Worm (Caenorhabditis elegans) whole organism, midembryonic: ENCODE results near the gene C50F7.9.

Source experiments
- T22C8.4 ChIP-seq: fragments of 200-800 bp; sonication (Bioruptor generic); IDR thresholded peaks from 2 replicates; pipeline ENCODE4 v1.3.6; 2022; ENCODE audit warnings: missing genetic modification characterization, missing compliant biosample characterization
- cog-1 ChIP-seq: sonication (generic microtip); optimal IDR thresholded peaks from 2 replicates; lab custom pipeline; 2016; ENCODE audit warnings: missing genetic modification characterization, missing compliant biosample characterization
- flt-1 ChIP-seq: fragments of 200-800 bp; sonication (Bioruptor generic); IDR thresholded peaks from 2 replicates; pipeline ENCODE4 v1.3.6; 2022; ENCODE audit warnings: missing genetic modification characterization, missing compliant biosample characterization
- klf-2 ChIP-seq: fragments of 200-800 bp; sonication (Bioruptor generic); conservative IDR thresholded peaks from 2 replicates; pipeline ENCODE4 v1.3.6; 2022; ENCODE audit warnings: missing genetic modification reagents, missing genetic modification characterization, missing compliant biosample characterization
- med-1 ChIP-seq: sonication (generic microtip); optimal IDR thresholded peaks from 2 replicates; lab custom pipeline; 2017; ENCODE audit warnings: missing genetic modification characterization, mild to moderate bottlenecking, missing compliant biosample characterization, antibody characterized with exemption, missing genetic modification reagents; ENCODE audit not compliant: insufficient read depth
- ref-1 ChIP-seq: fragments of 200-800 bp; sonication (Bioruptor generic); conservative IDR thresholded peaks from 2 replicates; pipeline ENCODE4 v1.3.6; 2022; ENCODE audit warnings: missing genetic modification reagents, missing genetic modification characterization, missing compliant biosample characterization
- tab-1 ChIP-seq: fragments of 200-800 bp; sonication (Bioruptor generic); IDR thresholded peaks from 2 replicates; pipeline ENCODE4 v1.3.6; 2022; ENCODE audit warnings: missing genetic modification characterization, missing compliant biosample characterization
- ztf-23 ChIP-seq: fragments of 200-800 bp; sonication (Bioruptor generic); IDR thresholded peaks from 2 replicates; pipeline ENCODE4 v1.3.6; 2022; ENCODE audit warnings: missing genetic modification reagents, missing genetic modification characterization, missing compliant biosample characterization
- ztf-29 ChIP-seq: fragments of 200-800 bp; sonication (Bioruptor generic); IDR thresholded peaks from 2 replicates; pipeline ENCODE4 v1.3.6; 2022; ENCODE audit warnings: missing genetic modification reagents, missing genetic modification characterization, missing compliant biosample characterization

C50F7.9 gene

ce11 chrIV:7692451-7692850, 39.4 kb downstream of the C50F7.9 start:
- TF ChIP-seq klf-2 (GFP tag; lab: Robert Waterston, UW) (no peak), tab-1 (GFP tag; lab: Robert Waterston, UW) (no peak), med-1 (no peak), ztf-23 (GFP tag; lab: Robert Waterston, UW) (no peak), cog-1 (tag; lab: Kevin White, UChicago) (no peak), flt-1 (no peak), ztf-29 (no peak), ref-1 (GFP tag; lab: Robert Waterston, UW) (no peak), T22C8.4 (GFP tag; lab: Robert Waterston, UW) (no peak)

DNA sequence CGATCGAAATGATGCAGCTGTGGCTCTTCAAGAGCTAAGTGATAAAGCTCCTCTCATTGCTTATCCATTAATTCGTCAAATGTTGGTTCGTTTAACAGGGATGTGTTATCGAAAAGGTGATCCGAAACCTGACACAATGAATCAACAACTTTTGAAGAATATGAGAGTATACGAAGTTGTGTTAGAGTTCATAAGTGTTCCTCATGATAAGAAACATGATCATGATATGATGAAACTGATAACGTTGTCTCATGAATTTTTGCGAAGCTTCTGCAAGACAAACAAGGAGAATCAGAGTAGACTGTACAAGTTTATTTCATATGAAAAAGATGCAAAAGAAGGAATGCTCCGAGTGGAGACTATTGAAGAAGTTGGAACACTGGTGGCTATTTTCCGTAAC, 42.5 kb downstream of the C50F7.9 start:
- TF ChIP-seq klf-2 (GFP tag; lab: Robert Waterston, UW) (no peak), ref-1 (GFP tag; lab: Robert Waterston, UW) (no peak), ztf-29 (no peak), T22C8.4 (GFP tag; lab: Robert Waterston, UW) (no peak), ztf-23 (GFP tag; lab: Robert Waterston, UW) (no peak), tab-1 (GFP tag; lab: Robert Waterston, UW) (no peak), flt-1 (no peak), cog-1 (tag; lab: Kevin White, UChicago) (no peak), med-1 (no peak)
